Worm (Caenorhabditis elegans): Measurements from ENCODE around the gene T26C5.2.

DNA sequence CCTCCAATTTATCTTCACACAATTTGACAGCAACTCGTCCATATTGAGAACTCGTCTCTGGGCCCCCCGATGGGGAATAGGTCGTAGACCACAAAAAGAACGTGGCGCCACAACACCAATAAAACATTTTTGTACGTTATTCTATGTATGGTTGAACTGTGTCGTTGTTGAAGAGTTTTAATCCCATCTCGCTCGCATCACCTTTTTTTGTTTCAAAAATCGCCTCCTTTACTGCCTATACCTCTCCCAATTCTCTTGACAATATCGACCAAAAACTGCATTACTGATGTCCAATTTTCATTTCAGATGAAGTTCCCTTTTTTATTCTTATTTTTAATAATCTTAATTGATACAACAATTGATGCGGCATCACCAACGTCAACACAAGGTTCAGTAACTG lies 35.8 kb upstream of the T26C5.2 start, which contains the start of gene let-23:
- no peak for TF ChIP-seq ama-1 (optimal IDR thresholded peaks at IDR 0.05)
- no peak for TF ChIP-seq K09A11.1 (tag; optimal IDR thresholded peaks at IDR 0.05; ENCODE audit: insufficient read depth)
- no peak for TF ChIP-seq tbx-7 (tag; optimal IDR thresholded peaks at IDR 0.05)
- no peak for TF ChIP-seq C38D4.7 (GFP tag; optimal IDR thresholded peaks at IDR 0.05)
- TF ChIP-seq ceh-14 (tag; optimal IDR thresholded peaks at IDR 0.05), result no peak
